Worm (Caenorhabditis elegans) whole organism, midembryonic: ENCODE results near the gene clec-168.

Source experiments
- cog-1 ChIP-seq: sonication (generic microtip); optimal IDR thresholded peaks from 2 replicates; lab custom pipeline; 2016; ENCODE audit warnings: missing genetic modification characterization, missing compliant biosample characterization
- flt-1 ChIP-seq: fragments of 200-800 bp; sonication (Bioruptor generic); IDR thresholded peaks from 2 replicates; pipeline ENCODE4 v1.3.6; 2022; ENCODE audit warnings: missing genetic modification characterization, missing compliant biosample characterization
- klf-2 ChIP-seq: fragments of 200-800 bp; sonication (Bioruptor generic); conservative IDR thresholded peaks from 2 replicates; pipeline ENCODE4 v1.3.6; 2022; ENCODE audit warnings: missing genetic modification reagents, missing genetic modification characterization, missing compliant biosample characterization
- med-1 ChIP-seq: sonication (generic microtip); optimal IDR thresholded peaks from 2 replicates; lab custom pipeline; 2017; ENCODE audit warnings: missing genetic modification characterization, mild to moderate bottlenecking, missing compliant biosample characterization, antibody characterized with exemption, missing genetic modification reagents; ENCODE audit not compliant: insufficient read depth

DNA sequence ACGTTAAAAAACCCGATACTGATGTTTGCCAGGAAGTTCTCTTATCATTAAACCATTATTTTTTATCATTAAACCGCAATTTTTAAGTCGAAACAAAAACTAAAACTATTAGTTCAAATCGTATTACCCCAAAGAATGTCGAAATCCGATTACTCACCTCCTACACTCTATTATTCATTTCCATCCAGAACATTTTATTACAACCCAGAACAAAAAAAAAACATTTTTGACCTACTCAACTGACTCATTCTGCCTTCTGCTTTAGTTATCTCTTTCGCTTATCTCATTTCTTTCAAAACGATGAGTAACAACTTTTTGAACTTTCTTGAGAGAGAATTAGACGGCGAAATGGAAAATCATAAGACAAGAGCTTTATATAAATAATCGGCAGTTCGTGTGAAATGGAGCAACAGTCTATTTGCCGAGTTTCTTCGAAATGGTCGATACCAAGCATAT lies 28.1 kb upstream of the clec-168 start, which contains the start of gene W09G12.7:
- TF ChIP-seq cog-1 (tag; lab: Kevin White, UChicago) = no peak
- TF ChIP-seq flt-1 (GFP tag; lab: Robert Waterston, UW) = no peak
- TF ChIP-seq med-1 = no peak
- no peak for TF ChIP-seq klf-2 (GFP tag; lab: Robert Waterston, UW)
